Worm (Caenorhabditis elegans) whole organism, L4 larva: Measurements from ENCODE around the gene C40C9.4.

ENCODE experiments used
- F10B5.3 ChIP-seq: sonication (generic microtip); optimal IDR thresholded peaks from 2 replicates; lab custom pipeline; 2016; ENCODE audit warnings: mild to moderate bottlenecking, missing genetic modification characterization, missing compliant biosample characterization
- F26F4.8 ChIP-seq: fragments of 200-800 bp; sonication (Bioruptor generic); conservative IDR thresholded peaks from 2 replicates; pipeline ENCODE4 v1.3.6; 2022; ENCODE audit warnings: missing genetic modification characterization, missing compliant biosample characterization
- T20F7.1 ChIP-seq: fragments of 200-800 bp; sonication (Bioruptor generic); optimal IDR thresholded peaks from 2 replicates; lab custom pipeline; 2018; ENCODE audit warnings: mild to moderate bottlenecking, missing genetic modification characterization, missing compliant biosample characterization
- T26A8.4 ChIP-seq: fragments of 200-800 bp; sonication (Bioruptor generic); IDR thresholded peaks from 2 replicates; pipeline ENCODE4 v1.3.6; 2022; ENCODE audit warnings: missing genetic modification characterization, missing compliant biosample characterization
- Y48G9A.11 ChIP-seq: fragments of 200-800 bp; sonication (Bioruptor generic); IDR thresholded peaks from 2 replicates; pipeline ENCODE4 v1.3.6; 2022; ENCODE audit warnings: missing genetic modification reagents, missing genetic modification characterization, missing compliant biosample characterization
- ZK337.2 ChIP-seq: fragments of 200-800 bp; sonication (Bioruptor generic); IDR thresholded peaks from 2 replicates; pipeline ENCODE4 v1.3.6; 2022; ENCODE audit warnings: missing genetic modification reagents, missing genetic modification characterization, missing compliant biosample characterization
- aha-1 ChIP-seq: fragments of 150-350 bp; peaks from one replicate; lab custom pipeline; 2014; ENCODE audit warnings: missing biosample characterization, missing genetic modification characterization
- arid-1 ChIP-seq: fragments of 200-800 bp; sonication (Bioruptor generic); conservative IDR thresholded peaks from 2 replicates; pipeline ENCODE4 v1.3.6; 2022; ENCODE audit warnings: missing genetic modification reagents, missing genetic modification characterization, missing compliant biosample characterization
- ceh-20 ChIP-seq: fragments of 200-800 bp; sonication (Bioruptor generic); IDR thresholded peaks from 2 replicates; pipeline ENCODE4 v1.3.6; 2022; ENCODE audit warnings: missing genetic modification reagents, missing genetic modification characterization, missing compliant biosample characterization
- ceh-44 ChIP-seq: fragments of 200-800 bp; sonication (Bioruptor generic); IDR thresholded peaks from 2 replicates; pipeline ENCODE4 v1.3.6; 2022; ENCODE audit warnings: missing genetic modification reagents, missing genetic modification characterization, missing compliant biosample characterization
- ces-1 ChIP-seq: fragments of 150-350 bp; sonication (generic microtip); optimal IDR thresholded peaks from 4 replicates; lab custom pipeline; 2014; ENCODE audit warnings: missing biosample characterization, missing genetic modification reagents, missing genetic modification characterization
- daf-19 ChIP-seq: fragments of 200-800 bp; sonication (Bioruptor generic); conservative IDR thresholded peaks from 2 replicates; pipeline ENCODE4 v1.3.6; 2022; ENCODE audit warnings: missing genetic modification characterization, missing compliant biosample characterization
- daf-8 ChIP-seq: fragments of 200-800 bp; sonication (Bioruptor generic); IDR thresholded peaks from 2 replicates; pipeline ENCODE4 v1.3.6; 2022; ENCODE audit warnings: missing genetic modification characterization, missing compliant biosample characterization
- dmd-9 ChIP-seq: fragments of 200-800 bp; sonication (Bioruptor generic); IDR thresholded peaks from 2 replicates; pipeline ENCODE4 v1.3.6; 2022; ENCODE audit warnings: missing genetic modification reagents, missing genetic modification characterization, missing compliant biosample characterization
- fkh-10 ChIP-seq: fragments of 150-350 bp; optimal IDR thresholded peaks from 2 replicates; lab custom pipeline; 2014; ENCODE audit warnings: missing biosample characterization, missing genetic modification reagents, missing genetic modification characterization
- hlh-11 ChIP-seq: fragments of 200-800 bp; sonication (Bioruptor generic); optimal IDR thresholded peaks from 2 replicates; lab custom pipeline; 2018; ENCODE audit warnings: mild to moderate bottlenecking, missing genetic modification characterization, missing compliant biosample characterization
- hlh-30 ChIP-seq: sonication (generic microtip); optimal IDR thresholded peaks from 2 replicates; lab custom pipeline; 2017; ENCODE audit warnings: antibody characterized with exemption, mild to moderate bottlenecking, missing genetic modification characterization, missing compliant biosample characterization; ENCODE audit not compliant: insufficient read depth
- hmg-1.1 ChIP-seq: fragments of 200-800 bp; sonication (Bioruptor generic); IDR thresholded peaks from 2 replicates; pipeline ENCODE4 v1.3.6; 2022; ENCODE audit warnings: missing genetic modification reagents, missing genetic modification characterization, missing compliant biosample characterization
- jun-1 ChIP-seq: fragments of 150-350 bp; optimal IDR thresholded peaks from 2 replicates; lab custom pipeline; 2014; ENCODE audit warnings: missing biosample characterization, missing genetic modification reagents, missing genetic modification characterization
- lim-7 ChIP-seq: fragments of 200-800 bp; sonication (Bioruptor generic); IDR thresholded peaks from 2 replicates; pipeline ENCODE4 v1.3.6; 2022; ENCODE audit warnings: missing genetic modification characterization, missing compliant biosample characterization
- lin-1 ChIP-seq: fragments of 200-800 bp; sonication (Bioruptor generic); IDR thresholded peaks from 2 replicates; pipeline ENCODE4 v1.3.6; 2022; ENCODE audit warnings: missing genetic modification reagents, missing genetic modification characterization, missing compliant biosample characterization
- lin-13 ChIP-seq: fragments of 150-350 bp; optimal IDR thresholded peaks from 2 replicates; lab custom pipeline; 2014; ENCODE audit warnings: missing biosample characterization, missing genetic modification reagents, missing genetic modification characterization
- lin-29 ChIP-seq: fragments of 200-800 bp; sonication (Bioruptor generic); IDR thresholded peaks from 2 replicates; pipeline ENCODE4 v1.3.6; 2022; ENCODE audit warnings: missing genetic modification reagents, missing genetic modification characterization, missing compliant biosample characterization
- lir-3 ChIP-seq: sonication (generic microtip); optimal IDR thresholded peaks from 2 replicates; lab custom pipeline; 2016; ENCODE audit warnings: mild to moderate bottlenecking, missing genetic modification characterization, missing compliant biosample characterization
- mdl-1 ChIP-seq, 2 experiments: fragments of 150-350 bp in 1 of 2; sonication (generic microtip) in 1 of 2; optimal IDR thresholded peaks; 2 replicates each; lab custom pipeline; 2014 to 2017; ENCODE audit warnings: missing biosample characterization in 2 of 2, missing genetic modification characterization in 2 of 2
- mdt-29 ChIP-seq: fragments of 200-800 bp; sonication (Bioruptor generic); IDR thresholded peaks from 2 replicates; pipeline ENCODE4 v1.3.6; 2022; ENCODE audit warnings: missing genetic modification reagents, missing genetic modification characterization, missing compliant biosample characterization
- mep-1 ChIP-seq: fragments of 150-350 bp; sonication (generic microtip); optimal IDR thresholded peaks from 3 replicates; lab custom pipeline; 2014; ENCODE audit warnings: missing biosample characterization, missing genetic modification characterization
- mxl-3 ChIP-seq: fragments of 200-800 bp; sonication (Bioruptor generic); optimal IDR thresholded peaks from 2 replicates; lab custom pipeline; 2018; ENCODE audit warnings: mild to moderate bottlenecking, missing genetic modification characterization, missing compliant biosample characterization
- nhr-10 ChIP-seq: fragments of 150-350 bp; optimal IDR thresholded peaks from 2 replicates; lab custom pipeline; 2014; ENCODE audit warnings: missing biosample characterization, missing genetic modification characterization
- nhr-102 ChIP-seq: sonication (generic microtip); optimal IDR thresholded peaks from 2 replicates; lab custom pipeline; 2016; ENCODE audit warnings: mild to moderate bottlenecking, missing genetic modification characterization, moderate library complexity, missing compliant biosample characterization
- nhr-11 ChIP-seq: fragments of 150-350 bp; optimal IDR thresholded peaks from 2 replicates; lab custom pipeline; 2014; ENCODE audit warnings: missing biosample characterization, missing genetic modification characterization
- nhr-28 ChIP-seq: fragments of 150-350 bp; optimal IDR thresholded peaks from 2 replicates; lab custom pipeline; 2014; ENCODE audit warnings: missing biosample characterization, missing genetic modification characterization
- nhr-41 ChIP-seq: fragments of 200-800 bp; sonication (Bioruptor generic); IDR thresholded peaks from 2 replicates; pipeline ENCODE4 v1.3.6; 2022; ENCODE audit warnings: missing genetic modification reagents, missing genetic modification characterization, missing compliant biosample characterization
- nhr-6 ChIP-seq: fragments of 150-350 bp; optimal IDR thresholded peaks from 2 replicates; lab custom pipeline; 2014; ENCODE audit warnings: missing biosample characterization, missing genetic modification characterization
- pha-4 ChIP-seq, 2 experiments: fragments of 150-350 bp in 1 of 2; fragments of 200-800 bp in 1 of 2; sonication (Bioruptor generic) in 1 of 2; IDR thresholded peaks in 1 of 2; optimal IDR thresholded peaks in 1 of 2; 2 replicates each; pipeline versions ENCODE4 v1.3.6 to Lab custom; 2014 to 2022; ENCODE audit warnings: missing genetic modification characterization in 2 of 2, missing genetic modification reagents in 2 of 2, missing biosample characterization in 1 of 2, missing compliant biosample characterization in 1 of 2
- sdz-12 ChIP-seq: fragments of 200-800 bp; sonication (Bioruptor generic); optimal IDR thresholded peaks from 2 replicates; lab custom pipeline; 2018; ENCODE audit warnings: mild to moderate bottlenecking, missing genetic modification characterization, missing compliant biosample characterization
- set-16 ChIP-seq: fragments of 200-800 bp; sonication (Bioruptor generic); IDR thresholded peaks from 2 replicates; pipeline ENCODE4 v1.3.6; 2022; ENCODE audit warnings: missing genetic modification reagents, missing genetic modification characterization, missing compliant biosample characterization
- snpc-1.2 ChIP-seq: fragments of 200-800 bp; sonication (Bioruptor generic); IDR thresholded peaks from 2 replicates; pipeline ENCODE4 v1.3.6; 2022; ENCODE audit warnings: missing genetic modification reagents, missing genetic modification characterization, missing compliant biosample characterization
- spr-1 ChIP-seq: sonication (generic microtip); optimal IDR thresholded peaks from 2 replicates; lab custom pipeline; 2016; ENCODE audit warnings: mild to moderate bottlenecking, missing genetic modification characterization, missing compliant biosample characterization
- spr-3 ChIP-seq: fragments of 200-800 bp; sonication (Bioruptor generic); optimal IDR thresholded peaks from 2 replicates; lab custom pipeline; 2018; ENCODE audit warnings: mild to moderate bottlenecking, missing genetic modification characterization, missing compliant biosample characterization
- tra-1 ChIP-seq: fragments of 200-800 bp; sonication (Bioruptor generic); IDR thresholded peaks from 2 replicates; pipeline ENCODE4 v1.3.6; 2022; ENCODE audit warnings: missing genetic modification reagents, missing genetic modification characterization, missing compliant biosample characterization
- unc-39 ChIP-seq: sonication (generic microtip); optimal IDR thresholded peaks from 2 replicates; lab custom pipeline; 2017; ENCODE audit warnings: missing biosample characterization, missing genetic modification characterization
- unc-62 ChIP-seq, 3 experiments: fragments of 150-350 bp in 1 of 3; sonication (generic microtip); optimal IDR thresholded peaks in 2 of 3; peaks in 1 of 3; 1 replicate in 1 of 3; 2 replicates in 2 of 3; lab custom pipeline; 2014 to 2017; ENCODE audit warnings: missing biosample characterization in 3 of 3, missing genetic modification characterization in 3 of 3, missing genetic modification reagents in 3 of 3, missing genotype in 1 of 3
- vab-7 ChIP-seq: fragments of 200-800 bp; sonication (Bioruptor generic); IDR thresholded peaks from 2 replicates; pipeline ENCODE4 v1.3.6; 2022; ENCODE audit warnings: missing genetic modification reagents, missing genetic modification characterization, missing compliant biosample characterization
- zfp-3 ChIP-seq: fragments of 200-800 bp; sonication (Bioruptor generic); conservative IDR thresholded peaks from 2 replicates; pipeline ENCODE4 v1.3.6; 2022; ENCODE audit warnings: missing genetic modification reagents, missing genetic modification characterization, missing compliant biosample characterization
- ztf-11 ChIP-seq: fragments of 150-350 bp; optimal IDR thresholded peaks from 2 replicates; lab custom pipeline; 2014; ENCODE audit warnings: missing biosample characterization, missing genetic modification characterization
- ztf-7 ChIP-seq: fragments of 150-350 bp; optimal IDR thresholded peaks from 2 replicates; lab custom pipeline; 2014; ENCODE audit warnings: missing biosample characterization, missing genetic modification characterization

C40C9.4 gene

DNA sequence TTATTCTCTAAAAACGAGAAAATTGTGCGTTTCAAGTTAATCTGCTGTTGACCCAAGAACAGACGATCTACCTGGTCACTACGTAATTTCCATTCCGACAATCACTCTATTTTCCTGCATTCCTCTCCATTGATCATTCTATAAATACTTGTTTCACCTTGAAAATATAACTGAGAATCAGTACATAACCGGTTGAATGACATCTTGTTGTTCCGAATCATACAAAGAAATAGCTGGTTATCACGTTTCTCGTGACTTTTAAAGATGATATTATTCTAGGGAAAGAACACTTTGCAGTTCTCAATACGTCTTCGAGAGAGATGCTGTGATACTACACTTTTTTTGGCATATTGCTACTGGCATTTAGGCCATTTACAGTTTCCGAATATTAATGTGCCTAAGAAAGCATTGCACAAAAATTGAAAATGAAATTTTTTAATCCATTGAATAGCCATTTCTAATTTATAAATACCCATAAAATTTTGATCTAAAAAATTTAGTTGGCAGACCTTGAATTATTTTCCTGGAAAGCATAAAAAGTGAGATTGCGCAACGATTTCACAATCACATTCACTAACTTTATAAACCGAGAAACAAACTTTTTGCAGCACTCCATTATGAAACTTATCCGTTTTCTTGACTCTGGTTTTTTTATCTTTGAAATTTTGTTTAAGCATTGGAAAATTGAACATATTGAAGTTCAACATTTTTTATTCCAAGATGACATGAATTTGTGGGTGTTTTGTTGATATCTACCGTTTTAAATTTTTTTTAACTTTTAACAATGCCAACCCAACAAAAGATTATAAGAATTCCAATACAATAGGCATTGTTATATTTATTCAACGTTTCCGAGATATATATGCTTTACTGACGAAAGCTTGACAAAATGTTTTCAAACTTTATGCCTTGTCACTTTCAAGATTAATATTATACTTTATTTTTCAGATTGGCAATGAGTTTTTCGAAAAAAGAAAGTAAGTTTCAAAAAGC lies 13.0 kb downstream of the C40C9.4 start, which contains the start of gene C04A11.5:
Gene C04A11.5, plus strand, starts transcription at position 943 of the 993 bp plus-strand sequence.
- TF ChIP-seq mep-1 (tag; lab: Kevin White, UChicago) (no peak), spr-3 (GFP tag; lab: Kevin White, UChicago) (no peak), nhr-11 (no peak), zfp-3 (GFP tag; lab: Robert Waterston, UW) (no peak), hlh-30 (tag; lab: Kevin White, UChicago) (peak; percentile 45), set-16 (GFP tag; lab: Robert Waterston, UW) (no peak), tra-1 (GFP tag; lab: Robert Waterston, UW) (no peak), lin-13 (GFP tag; lab: Kevin White, UChicago) (no peak), nhr-102 (tag; lab: Kevin White, UChicago) (no peak), mdl-1 (tag; optimal IDR thresholded peaks at IDR 0.05; lab: Kevin White, UChicago) (peak in 1 of 2 experiments; percentile 14), nhr-6 (tag; lab: Kevin White, UChicago) (no peak), hlh-11 (tag; lab: Kevin White, UChicago) (peak; percentile 22), ztf-7 (tag; lab: Kevin White, UChicago) (no peak), Y48G9A.11 (no peak), mxl-3 (GFP tag; lab: Kevin White, UChicago) (peak; percentile 21), spr-1 (tag; lab: Kevin White, UChicago) (no peak), aha-1 (no peak), nhr-28 (tag; lab: Kevin White, UChicago) (peak; percentile 60), T20F7.1 (GFP tag; lab: Kevin White, UChicago) (no peak), F10B5.3 (tag; lab: Kevin White, UChicago) (no peak), daf-8 (GFP tag; lab: Robert Waterston, UW) (no peak), ZK337.2 (GFP tag; lab: Robert Waterston, UW) (no peak), mdt-29 (GFP tag; lab: Robert Waterston, UW) (no peak), arid-1 (no peak), F26F4.8 (GFP tag; lab: Robert Waterston, UW) (no peak), unc-39 (no peak), unc-62 (GFP tag; optimal IDR thresholded peaks at IDR 0.05 in 1 of 2; lab: Kevin White, UChicago) (peak in 1 of 2 experiments; percentile 30), unc-62 (tag; optimal IDR thresholded peaks at IDR 0.05; lab: Kevin White, UChicago) (no peak), nhr-10 (tag; lab: Kevin White, UChicago) (no peak), ceh-44 (GFP tag; lab: Robert Waterston, UW) (no peak), nhr-41 (GFP tag; lab: Robert Waterston, UW) (no peak)

DNA sequence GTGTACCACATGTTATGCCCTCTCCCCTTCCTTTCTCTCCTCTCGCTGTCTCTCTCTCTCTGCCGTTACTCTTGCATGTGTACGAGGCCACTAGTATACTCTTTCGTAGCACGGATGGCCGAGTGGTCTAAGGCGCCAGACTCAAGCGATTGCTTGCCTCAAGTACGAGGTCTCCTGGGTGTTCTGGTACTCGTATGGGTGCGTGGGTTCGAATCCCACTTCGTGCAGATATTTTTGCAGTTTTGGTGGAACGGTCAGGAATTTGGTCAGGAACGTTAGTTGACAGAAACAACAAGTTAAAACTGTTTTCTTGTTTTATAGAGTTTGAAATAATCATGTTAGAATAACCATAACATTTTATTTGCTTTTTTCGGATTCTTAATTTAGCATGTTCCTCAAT lies 14.5 kb downstream of the C40C9.4 start:
- TF ChIP-seq lin-1 (peak; percentile 92), fkh-10 (GFP tag; lab: Kevin White, UChicago) (peak; percentile 45), Y48G9A.11 (peak; percentile 89), dmd-9 (GFP tag; lab: Robert Waterston, UW) (peak; percentile 91), ceh-44 (GFP tag; lab: Robert Waterston, UW) (peak; percentile 90), ztf-7 (tag; lab: Kevin White, UChicago) (peak; percentile 51), mdl-1 (tag; optimal IDR thresholded peaks at IDR 0.05; lab: Kevin White, UChicago) (peak; percentile 10 to 80), lir-3 (tag; lab: Kevin White, UChicago) (peak; percentile 90), snpc-1.2 (GFP tag; lab: Robert Waterston, UW) (peak; percentile 95), lim-7 (GFP tag; lab: Robert Waterston, UW) (peak; percentile 99), pha-4 (GFP tag; IDR thresholded peaks at IDR 0.05; lab: Robert Waterston, UW) (peak; percentile 96), pha-4 (tag; optimal IDR thresholded peaks at IDR 0.05; lab: Kevin White, UChicago) (peak; percentile 5), ces-1 (GFP tag; lab: Kevin White, UChicago) (peak; percentile 41), ceh-20 (GFP tag; lab: Robert Waterston, UW) (peak; percentile 91), hmg-1.1 (GFP tag; lab: Robert Waterston, UW) (peak; percentile 99), lin-29 (peak; percentile 76; the same call in 1 of the 2 replicates), vab-7 (GFP tag; lab: Robert Waterston, UW) (peak; percentile 98), jun-1 (tag; lab: Kevin White, UChicago) (peak; percentile 82), ztf-11 (tag; lab: Kevin White, UChicago) (no peak), daf-19 (GFP tag; lab: Robert Waterston, UW) (peak; percentile 87), aha-1 (peak; percentile 97), T26A8.4 (peak; percentile 94), sdz-12 (GFP tag; lab: Kevin White, UChicago) (peak; percentile 92)
